Fruit fly (Drosophila melanogaster): ENCODE results near the gene Or19b.

- no peak for TF ChIP-seq CG9948 (tag; optimal IDR thresholded peaks at IDR 0.05)
- no peak for TF ChIP-seq CG17806 (tag; optimal IDR thresholded peaks at IDR 0.05)
- TF ChIP-seq CG12605 (GFP tag; IDR thresholded peaks at IDR 0.05) = no peak
- TF ChIP-seq Snoo (tag; optimal IDR thresholded peaks at IDR 0.05) = no peak
- TF ChIP-seq Pif1A (GFP tag; optimal IDR thresholded peaks at IDR 0.05) = no peak
- no peak for TF ChIP-seq CG32121 (GFP tag; IDR thresholded peaks at IDR 0.05)
- no peak for TF ChIP-seq CG4496 (GFP tag; IDR thresholded peaks at IDR 0.05)
- no peak for TF ChIP-seq CG10348 (GFP tag; IDR thresholded peaks at IDR 0.05)
- no peak for TF ChIP-seq EcR (GFP tag; optimal IDR thresholded peaks at IDR 0.05)
- TF ChIP-seq CG13204 (GFP tag; optimal IDR thresholded peaks at IDR 0.05) = no peak
- no peak for TF ChIP-seq rn (GFP tag; IDR thresholded peaks at IDR 0.05)
- TF ChIP-seq CG8159 (tag; optimal IDR thresholded peaks at IDR 0.05) = no peak
Measured at dm6 chrX:20110475-20110874, 16.3 kb downstream of the Or19b start, which contains the start of gene karr.

Data from whole organism, pupa.